Worm (Caenorhabditis elegans) whole organism, L1 larva: ENCODE results near the gene H18N23.2.

ENCODE experiments used
- C16A3.4 ChIP-seq: fragments of 150-350 bp; optimal IDR thresholded peaks from 2 replicates; lab custom pipeline; 2014; ENCODE audit warnings: missing biosample characterization, missing genetic modification characterization
- C34B4.2 ChIP-seq: sonication (generic microtip); optimal IDR thresholded peaks from 2 replicates; lab custom pipeline; 2017; ENCODE audit warnings: mild to moderate bottlenecking, missing genetic modification characterization, missing compliant biosample characterization
- F16B12.6 ChIP-seq: fragments of 150-350 bp; optimal IDR thresholded peaks from 2 replicates; lab custom pipeline; 2014; ENCODE audit warnings: missing biosample characterization, missing genetic modification characterization
- Y116A8C.19 ChIP-seq: sonication (generic microtip); optimal IDR thresholded peaks from 2 replicates; lab custom pipeline; 2016; ENCODE audit warnings: missing compliant biosample characterization, missing genetic modification characterization, borderline replicate concordance
- ama-1 ChIP-seq: fragments of 150-350 bp; optimal IDR thresholded peaks from 2 replicates; lab custom pipeline; 2014
- blmp-1 ChIP-seq: fragments of 150-350 bp; optimal IDR thresholded peaks from 2 replicates; lab custom pipeline; 2014; ENCODE audit warnings: missing biosample characterization, missing genetic modification characterization
- ceh-88 ChIP-seq: fragments of 200-800 bp; sonication (Bioruptor generic); IDR thresholded peaks from 2 replicates; pipeline ENCODE4 v1.3.6; 2022; ENCODE audit warnings: missing genetic modification characterization, missing compliant biosample characterization
- efl-1 ChIP-seq, 4 experiments: fragments of 150-350 bp; optimal IDR thresholded peaks in 3 of 4; peaks in 1 of 4; 1 replicate in 1 of 4; 2 replicates in 3 of 4; lab custom pipeline; 2014; ENCODE audit warnings: missing biosample characterization in 2 of 4, missing genetic modification characterization in 2 of 4, missing genetic modification reagents in 2 of 4
- egl-13 ChIP-seq: sonication (generic microtip); optimal IDR thresholded peaks from 2 replicates; lab custom pipeline; 2016; ENCODE audit warnings: missing genotype, missing genetic modification reagents, missing genetic modification characterization, missing compliant biosample characterization
- egl-27 ChIP-seq, 2 experiments: fragments of 150-350 bp in 1 of 2; sonication (generic microtip); optimal IDR thresholded peaks; 3 replicates each; lab custom pipeline; 2017 to 2018; ENCODE audit warnings: missing biosample characterization in 2 of 2, missing genetic modification characterization in 2 of 2, missing genetic modification reagents in 2 of 2
- ets-5 ChIP-seq: fragments of 200-800 bp; sonication (Bioruptor generic); IDR thresholded peaks from 2 replicates; pipeline ENCODE4 v1.3.6; 2022; ENCODE audit warnings: missing genetic modification characterization, missing compliant biosample characterization
- fkh-10 ChIP-seq: sonication (generic microtip); optimal IDR thresholded peaks from 2 replicates; lab custom pipeline; 2017; ENCODE audit warnings: missing biosample characterization, missing genetic modification reagents, missing genetic modification characterization
- grh-1 ChIP-seq: fragments of 200-800 bp; sonication (Bioruptor generic); IDR thresholded peaks from 2 replicates; pipeline ENCODE4 v1.3.6; 2022; ENCODE audit warnings: missing genetic modification reagents, missing genetic modification characterization, missing compliant biosample characterization
- hlh-17 ChIP-seq: fragments of 200-800 bp; sonication (Bioruptor generic); optimal IDR thresholded peaks from 2 replicates; lab custom pipeline; 2018; ENCODE audit warnings: missing genetic modification characterization, mild to moderate bottlenecking, missing compliant biosample characterization, moderate library complexity, borderline replicate concordance
- hpl-2 ChIP-seq: fragments of 150-350 bp; optimal IDR thresholded peaks from 2 replicates; lab custom pipeline; 2014; ENCODE audit warnings: missing biosample characterization, missing genetic modification reagents, missing genetic modification characterization
- lin-14 ChIP-seq: fragments of 200-800 bp; sonication (Bioruptor generic); optimal IDR thresholded peaks from 2 replicates; lab custom pipeline; 2018; ENCODE audit warnings: mild to moderate bottlenecking, missing genetic modification characterization, moderate library complexity, missing compliant biosample characterization
- lin-35 ChIP-seq, 2 experiments: fragments of 150-350 bp; optimal IDR thresholded peaks; 2 replicates each; lab custom pipeline; 2014; ENCODE audit warnings: missing biosample characterization in 2 of 2, missing genetic modification characterization in 2 of 2, missing genetic modification reagents in 2 of 2
- lir-3 ChIP-seq: sonication (generic microtip); optimal IDR thresholded peaks from 2 replicates; lab custom pipeline; 2016; ENCODE audit warnings: mild to moderate bottlenecking, missing genetic modification characterization, moderate library complexity, missing compliant biosample characterization; ENCODE audit not compliant: poor library complexity
- mef-2 ChIP-seq: fragments of 150-350 bp; optimal IDR thresholded peaks from 2 replicates; lab custom pipeline; 2014; ENCODE audit warnings: missing biosample characterization, missing genetic modification characterization
- mep-1 ChIP-seq: fragments of 150-350 bp; optimal IDR thresholded peaks from 2 replicates; lab custom pipeline; 2014; ENCODE audit warnings: missing biosample characterization, missing genetic modification characterization
- nhr-11 ChIP-seq: fragments of 150-350 bp; optimal IDR thresholded peaks from 2 replicates; lab custom pipeline; 2014; ENCODE audit warnings: missing biosample characterization, missing genetic modification characterization
- nhr-28 ChIP-seq: fragments of 150-350 bp; optimal IDR thresholded peaks from 2 replicates; lab custom pipeline; 2014; ENCODE audit warnings: missing biosample characterization, missing genetic modification characterization
- nhr-47 ChIP-seq: sonication (generic microtip); optimal IDR thresholded peaks from 2 replicates; lab custom pipeline; 2016; ENCODE audit warnings: mild to moderate bottlenecking, missing genetic modification characterization, moderate library complexity, missing compliant biosample characterization
- nhr-71 ChIP-seq: sonication (generic microtip); optimal IDR thresholded peaks from 2 replicates; lab custom pipeline; 2016; ENCODE audit warnings: mild to moderate bottlenecking, missing genetic modification characterization, moderate library complexity, missing compliant biosample characterization
- nhr-85 ChIP-seq: sonication (generic microtip); peaks from one replicate; lab custom pipeline; 2016; ENCODE audit warnings: missing genetic modification characterization, inconsistent platforms, missing compliant biosample characterization
- nhr-90 ChIP-seq: sonication (generic microtip); optimal IDR thresholded peaks from 2 replicates; lab custom pipeline; 2016; ENCODE audit warnings: mild to moderate bottlenecking, missing genetic modification characterization, missing compliant biosample characterization; ENCODE audit not compliant: poor library complexity
- pag-3 ChIP-seq: sonication (generic microtip); optimal IDR thresholded peaks from 2 replicates; lab custom pipeline; 2017; ENCODE audit warnings: missing genetic modification characterization, mild to moderate bottlenecking, missing compliant biosample characterization, antibody characterized with exemption, borderline replicate concordance; ENCODE audit not compliant: insufficient read depth
- pax-3 ChIP-seq: fragments of 200-800 bp; sonication (Bioruptor generic); optimal IDR thresholded peaks from 2 replicates; lab custom pipeline; 2018; ENCODE audit warnings: mild to moderate bottlenecking, missing genetic modification characterization, moderate library complexity, missing compliant biosample characterization
- skn-1 ChIP-seq: fragments of 150-350 bp; optimal IDR thresholded peaks from 2 replicates; lab custom pipeline; 2014; ENCODE audit warnings: missing biosample characterization, missing genetic modification characterization
- unc-130 ChIP-seq: fragments of 150-350 bp; optimal IDR thresholded peaks from 2 replicates; lab custom pipeline; 2017; ENCODE audit warnings: missing biosample characterization, missing genetic modification characterization, inconsistent platforms
- unc-62 ChIP-seq: fragments of 150-350 bp; optimal IDR thresholded peaks from 2 replicates; lab custom pipeline; 2014; ENCODE audit warnings: missing biosample characterization, missing genetic modification reagents, missing genetic modification characterization
- zag-1 ChIP-seq: fragments of 150-350 bp; optimal IDR thresholded peaks from 2 replicates; lab custom pipeline; 2014; ENCODE audit warnings: missing biosample characterization, missing genetic modification characterization
- ztf-4 ChIP-seq: fragments of 150-350 bp; optimal IDR thresholded peaks from 2 replicates; lab custom pipeline; 2014; ENCODE audit warnings: missing biosample characterization, missing genetic modification characterization

The H18N23.2 gene

ce11 chrX:17684767-17685166 lies 44.1 kb upstream of the H18N23.2 start, which contains the start of gene T23E7.6 (continued):
- peak in 1 of 2 experiments; percentile 26 for TF ChIP-seq lin-35 (GFP tag; optimal IDR thresholded peaks at IDR 0.05; lab: Kevin White, UChicago)
- peak; percentile 57 for TF ChIP-seq nhr-71 (tag; lab: Kevin White, UChicago)
- TF ChIP-seq skn-1: peak; percentile 10
- no peak for TF ChIP-seq ztf-4 (tag; lab: Kevin White, UChicago)
- peak; percentile 76 for TF ChIP-seq unc-130 (tag; lab: Kevin White, UChicago)
- TF ChIP-seq mep-1 (tag; lab: Kevin White, UChicago): peak; percentile 26
- TF ChIP-seq lir-3 (tag; lab: Kevin White, UChicago): no peak
- peak; percentile 88 for TF ChIP-seq grh-1
- TF ChIP-seq lin-14 (GFP tag; lab: Kevin White, UChicago): peak; percentile 78
- peak; percentile 26 for TF ChIP-seq nhr-90
- no peak for TF ChIP-seq Y116A8C.19 (tag; lab: Kevin White, UChicago)
- TF ChIP-seq nhr-47 (tag; lab: Kevin White, UChicago): peak; percentile 4

- TF ChIP-seq egl-27 (tag; optimal IDR thresholded peaks at IDR 0.05; lab: Kevin White, UChicago): no peak
- peak; percentile 58 for TF ChIP-seq blmp-1
- TF ChIP-seq nhr-85 (tag; lab: Kevin White, UChicago): peak; percentile 71
Observed at ce11 chrX:17683698-17684097, 43.0 kb upstream of the H18N23.2 start.

- TF ChIP-seq efl-1 (optimal IDR thresholded peaks at IDR 0.05; lab: Kevin White, UChicago) (no peak), efl-1 (GFP tag; optimal IDR thresholded peaks at IDR 0.05 in 1 of 2; lab: Kevin White, UChicago) (peak in 1 of 2 experiments; percentile 17), blmp-1 (peak; percentile 96), C16A3.4 (tag; lab: Kevin White, UChicago) (no peak), mep-1 (tag; lab: Kevin White, UChicago) (no peak), pax-3 (tag; lab: Kevin White, UChicago) (no peak)
Observed at ce11 chrX:17682280-17682679, 41.6 kb upstream of the H18N23.2 start.

- TF ChIP-seq ama-1 (lab: Kevin White, UChicago): no peak
- no peak for TF ChIP-seq C34B4.2
- no peak for TF ChIP-seq ets-5 (GFP tag; lab: Robert Waterston, UW)
- TF ChIP-seq unc-62 (GFP tag; lab: Kevin White, UChicago): no peak
- no peak for TF ChIP-seq zag-1 (tag; lab: Kevin White, UChicago)
- no peak for TF ChIP-seq ceh-88
- no peak for TF ChIP-seq pag-3 (tag; lab: Kevin White, UChicago)
- no peak for TF ChIP-seq nhr-11 (tag; lab: Kevin White, UChicago)
- TF ChIP-seq mef-2: no peak
- TF ChIP-seq egl-13 (tag; lab: Kevin White, UChicago): no peak
- TF ChIP-seq fkh-10: no peak
- TF ChIP-seq F16B12.6 (tag; lab: Kevin White, UChicago): no peak
- TF ChIP-seq hlh-17 (GFP tag; lab: Kevin White, UChicago): no peak
- no peak for TF ChIP-seq hpl-2 (GFP tag; lab: Kevin White, UChicago)
- no peak for TF ChIP-seq nhr-85 (tag; lab: Kevin White, UChicago)
Observed at ce11 chrX:17681534-17681933, 40.9 kb upstream of the H18N23.2 start.

- TF ChIP-seq efl-1 (optimal IDR thresholded peaks at IDR 0.05; lab: Kevin White, UChicago): no peak
- TF ChIP-seq efl-1 (GFP tag; optimal IDR thresholded peaks at IDR 0.05 in 1 of 2; lab: Kevin White, UChicago): peak in 1 of 2 experiments; percentile 89
- no peak for TF ChIP-seq nhr-28 (tag; lab: Kevin White, UChicago)
Observed at ce11 chrX:17676679-17677078, 36.0 kb upstream of the H18N23.2 start.
